Worm (Caenorhabditis elegans) whole organism, L3 larva: Measurements from ENCODE around the gene vit-3.

Experiments
- ceh-16 ChIP-seq: sonication (generic microtip); optimal IDR thresholded peaks from 2 replicates; lab custom pipeline; 2017; ENCODE audit warnings: missing biosample characterization, missing genetic modification characterization
- lin-39 ChIP-seq: fragments of 150-350 bp; optimal IDR thresholded peaks from 2 replicates; lab custom pipeline; 2018; ENCODE audit warnings: missing biosample characterization, missing genetic modification reagents, missing genetic modification characterization
- nhr-11 ChIP-seq: fragments of 150-350 bp; optimal IDR thresholded peaks from 2 replicates; lab custom pipeline; 2014; ENCODE audit warnings: missing biosample characterization, missing genetic modification characterization
- nhr-67 ChIP-seq: fragments of 150-350 bp; optimal IDR thresholded peaks from 2 replicates; lab custom pipeline; 2014; ENCODE audit warnings: missing biosample characterization, missing genetic modification characterization
- snpc-4 ChIP-seq: fragments of 150-350 bp; optimal IDR thresholded peaks from 2 replicates; lab custom pipeline; 2014; ENCODE audit warnings: missing biosample characterization, missing genetic modification characterization
- tbx-2 ChIP-seq: sonication (generic microtip); optimal IDR thresholded peaks from 2 replicates; lab custom pipeline; 2016; ENCODE audit warnings: mild to moderate bottlenecking, missing genetic modification characterization, missing compliant biosample characterization
- unc-39 ChIP-seq: sonication (generic microtip); optimal IDR thresholded peaks from 4 replicates; lab custom pipeline; 2017; ENCODE audit warnings: missing biosample characterization, missing genetic modification characterization

DNA sequence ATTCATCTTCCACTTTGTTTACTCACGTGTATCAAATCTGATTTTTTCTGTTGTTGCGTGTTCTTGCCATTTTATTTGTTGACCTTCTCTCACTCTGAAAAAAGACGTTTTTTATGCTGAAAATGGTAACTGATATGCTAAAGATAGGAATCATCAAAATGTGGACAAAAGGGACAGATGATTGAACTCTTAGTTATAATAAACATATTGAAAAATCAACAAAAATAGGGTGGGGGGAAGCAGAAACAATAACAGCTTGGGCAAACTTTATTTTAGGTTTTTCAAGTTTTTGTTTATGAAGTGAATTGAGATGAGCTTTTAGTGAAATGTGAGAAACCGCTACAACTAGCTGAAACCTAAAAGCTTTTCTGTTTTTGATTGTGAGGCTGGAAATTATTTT is 39.4 kb downstream of the vit-3 start, which contains the start of gene F56B6.6:
- TF ChIP-seq nhr-11 (no peak), unc-39 (tag; lab: Kevin White, UChicago) (no peak), tbx-2 (no peak), snpc-4 (tag; lab: Kevin White, UChicago) (no peak), ceh-16 (tag; lab: Kevin White, UChicago) (no peak), lin-39 (no peak), nhr-67 (tag; lab: Kevin White, UChicago) (no peak)
